Fruit fly (Drosophila melanogaster) S2 (cell line): ENCODE data around the gene Mpp6.

ENCODE experiments used
- CG8478 ChIP-seq: fragments of >200 bp; optimal IDR thresholded peaks from 2 replicates; lab custom pipeline; 2018
- CTCF ChIP-seq, 2 experiments: fragments of >200 bp; optimal IDR thresholded peaks; 2 replicates each; lab custom pipeline; 2018

- no peak for TF ChIP-seq CTCF (optimal IDR thresholded peaks at IDR 0.05; lab: Kevin White, UChicago)
- TF ChIP-seq CG8478 (lab: Kevin White, UChicago): no peak
Measured at dm6 chr2L:21189273-21189781, 33.2 kb downstream of the Mpp6 start.
